Fruit fly (Drosophila melanogaster): ENCODE measurements around the gene Map205.

dm6 chr3R:32060214-32060613, 8.0 kb downstream of the Map205 start:
- no peak for TF ChIP-seq CG8478 (optimal IDR thresholded peaks at IDR 0.05)
- no peak for TF ChIP-seq CTCF (optimal IDR thresholded peaks at IDR 0.05)
